Worm (Caenorhabditis elegans) whole organism, L4 larva: ENCODE data around the gene H01G02.3.

Experiments
- F10B5.3 ChIP-seq: sonication (generic microtip); optimal IDR thresholded peaks from 2 replicates; lab custom pipeline; 2016; ENCODE audit warnings: mild to moderate bottlenecking, missing genetic modification characterization, missing compliant biosample characterization
- F26F4.8 ChIP-seq: fragments of 200-800 bp; sonication (Bioruptor generic); conservative IDR thresholded peaks from 2 replicates; pipeline ENCODE4 v1.3.6; 2022; ENCODE audit warnings: missing genetic modification characterization, missing compliant biosample characterization
- F44E2.7 ChIP-seq: fragments of 200-800 bp; sonication (Bioruptor generic); IDR thresholded peaks from 2 replicates; pipeline ENCODE4 v2.1.2; 2022; ENCODE audit warnings: missing genetic modification characterization, missing compliant biosample characterization
- F49E8.2 ChIP-seq: sonication (generic microtip); optimal IDR thresholded peaks from 2 replicates; lab custom pipeline; 2016; ENCODE audit warnings: missing compliant biosample characterization, mild to moderate bottlenecking, missing genetic modification characterization, borderline replicate concordance
- T20F7.1 ChIP-seq: fragments of 200-800 bp; sonication (Bioruptor generic); optimal IDR thresholded peaks from 2 replicates; lab custom pipeline; 2018; ENCODE audit warnings: mild to moderate bottlenecking, missing genetic modification characterization, missing compliant biosample characterization
- Y105C5A.15 ChIP-seq: fragments of 200-800 bp; sonication (Bioruptor generic); IDR thresholded peaks from 2 replicates; pipeline ENCODE4 v1.3.6; 2022; ENCODE audit warnings: missing genetic modification characterization, missing compliant biosample characterization
- Y48G9A.11 ChIP-seq: fragments of 200-800 bp; sonication (Bioruptor generic); IDR thresholded peaks from 2 replicates; pipeline ENCODE4 v1.3.6; 2022; ENCODE audit warnings: missing genetic modification reagents, missing genetic modification characterization, missing compliant biosample characterization
- aha-1 ChIP-seq: fragments of 150-350 bp; peaks from one replicate; lab custom pipeline; 2014; ENCODE audit warnings: missing biosample characterization, missing genetic modification characterization
- aly-2 ChIP-seq: sonication (generic microtip); optimal IDR thresholded peaks from 2 replicates; lab custom pipeline; 2018; ENCODE audit warnings: missing biosample characterization, missing genetic modification characterization
- attf-4 ChIP-seq: sonication (generic microtip); optimal IDR thresholded peaks from 3 replicates; lab custom pipeline; 2017; ENCODE audit warnings: missing biosample characterization, missing genetic modification characterization
- ceh-20 ChIP-seq: fragments of 200-800 bp; sonication (Bioruptor generic); IDR thresholded peaks from 2 replicates; pipeline ENCODE4 v1.3.6; 2022; ENCODE audit warnings: missing genetic modification reagents, missing genetic modification characterization, missing compliant biosample characterization
- ceh-44 ChIP-seq: fragments of 200-800 bp; sonication (Bioruptor generic); IDR thresholded peaks from 2 replicates; pipeline ENCODE4 v1.3.6; 2022; ENCODE audit warnings: missing genetic modification reagents, missing genetic modification characterization, missing compliant biosample characterization
- ceh-62 ChIP-seq: sonication (generic microtip); optimal IDR thresholded peaks from 2 replicates; lab custom pipeline; 2017; ENCODE audit warnings: missing biosample characterization, missing genetic modification characterization
- ceh-82 ChIP-seq: sonication (generic microtip); optimal IDR thresholded peaks from 2 replicates; lab custom pipeline; 2017; ENCODE audit warnings: missing biosample characterization, missing genetic modification characterization
- daf-12 ChIP-seq: fragments of 150-350 bp; optimal IDR thresholded peaks from 2 replicates; lab custom pipeline; 2014; ENCODE audit warnings: missing biosample characterization, missing genetic modification reagents, missing genetic modification characterization
- daf-16 ChIP-seq, 3 experiments: sonication (generic microtip); optimal IDR thresholded peaks; 2 replicates each; lab custom pipeline; 2016 to 2017; ENCODE audit warnings: missing genetic modification characterization in 3 of 3, missing genetic modification reagents in 3 of 3, mild to moderate bottlenecking in 2 of 3, missing compliant biosample characterization in 2 of 3, missing biosample characterization in 1 of 3, moderate library complexity in 1 of 3
- daf-19 ChIP-seq: fragments of 200-800 bp; sonication (Bioruptor generic); conservative IDR thresholded peaks from 2 replicates; pipeline ENCODE4 v1.3.6; 2022; ENCODE audit warnings: missing genetic modification characterization, missing compliant biosample characterization
- daf-8 ChIP-seq: fragments of 200-800 bp; sonication (Bioruptor generic); IDR thresholded peaks from 2 replicates; pipeline ENCODE4 v1.3.6; 2022; ENCODE audit warnings: missing genetic modification characterization, missing compliant biosample characterization
- duxl-1 ChIP-seq: sonication (generic microtip); optimal IDR thresholded peaks from 2 replicates; lab custom pipeline; 2016; ENCODE audit warnings: mild to moderate bottlenecking, missing genetic modification characterization, moderate library complexity, missing compliant biosample characterization; ENCODE audit not compliant: poor library complexity
- dve-1 ChIP-seq: sonication (generic microtip); optimal IDR thresholded peaks from 2 replicates; lab custom pipeline; 2017; ENCODE audit warnings: antibody characterized with exemption, mild to moderate bottlenecking, missing genetic modification characterization, missing compliant biosample characterization; ENCODE audit not compliant: insufficient read depth
- egl-27 ChIP-seq: sonication (generic microtip); optimal IDR thresholded peaks from 3 replicates; lab custom pipeline; 2017; ENCODE audit warnings: missing biosample characterization, missing genetic modification reagents, missing genetic modification characterization
- hif-1 ChIP-seq, 2 experiments: sonication (generic microtip); optimal IDR thresholded peaks; 2 replicates each; lab custom pipeline; 2016 to 2017; ENCODE audit warnings: missing compliant biosample characterization in 2 of 2, missing genetic modification characterization in 2 of 2, missing genetic modification reagents in 2 of 2, missing genotype in 2 of 2, mild to moderate bottlenecking in 1 of 2
- hlh-11 ChIP-seq: fragments of 200-800 bp; sonication (Bioruptor generic); optimal IDR thresholded peaks from 2 replicates; lab custom pipeline; 2018; ENCODE audit warnings: mild to moderate bottlenecking, missing genetic modification characterization, missing compliant biosample characterization
- hlh-30 ChIP-seq: sonication (generic microtip); optimal IDR thresholded peaks from 2 replicates; lab custom pipeline; 2017; ENCODE audit warnings: antibody characterized with exemption, mild to moderate bottlenecking, missing genetic modification characterization, missing compliant biosample characterization; ENCODE audit not compliant: insufficient read depth
- lim-7 ChIP-seq: fragments of 200-800 bp; sonication (Bioruptor generic); IDR thresholded peaks from 2 replicates; pipeline ENCODE4 v1.3.6; 2022; ENCODE audit warnings: missing genetic modification characterization, missing compliant biosample characterization
- lin-13 ChIP-seq: fragments of 150-350 bp; optimal IDR thresholded peaks from 2 replicates; lab custom pipeline; 2014; ENCODE audit warnings: missing biosample characterization, missing genetic modification reagents, missing genetic modification characterization
- lin-38 ChIP-seq: fragments of 200-800 bp; sonication (Bioruptor generic); IDR thresholded peaks from 2 replicates; pipeline ENCODE4 v1.3.6; 2022; ENCODE audit warnings: missing genetic modification reagents, missing genetic modification characterization, missing compliant biosample characterization
- lin-39 ChIP-seq: fragments of 150-350 bp; optimal IDR thresholded peaks from 2 replicates; lab custom pipeline; 2014; ENCODE audit warnings: missing biosample characterization, missing genetic modification reagents, missing genetic modification characterization
- mxl-3 ChIP-seq: fragments of 200-800 bp; sonication (Bioruptor generic); optimal IDR thresholded peaks from 2 replicates; lab custom pipeline; 2018; ENCODE audit warnings: mild to moderate bottlenecking, missing genetic modification characterization, missing compliant biosample characterization
- nhr-28 ChIP-seq: fragments of 150-350 bp; optimal IDR thresholded peaks from 2 replicates; lab custom pipeline; 2014; ENCODE audit warnings: missing biosample characterization, missing genetic modification characterization
- nhr-41 ChIP-seq: fragments of 200-800 bp; sonication (Bioruptor generic); IDR thresholded peaks from 2 replicates; pipeline ENCODE4 v1.3.6; 2022; ENCODE audit warnings: missing genetic modification reagents, missing genetic modification characterization, missing compliant biosample characterization
- php-3 ChIP-seq: fragments of 200-800 bp; sonication (Bioruptor generic); IDR thresholded peaks from 2 replicates; pipeline ENCODE4 v1.3.6; 2022; ENCODE audit warnings: missing genetic modification reagents, missing genetic modification characterization, missing compliant biosample characterization
- pqm-1 ChIP-seq: sonication (generic microtip); optimal IDR thresholded peaks from 2 replicates; lab custom pipeline; 2017; ENCODE audit warnings: missing biosample characterization, missing genetic modification characterization
- skn-1 ChIP-seq: fragments of 150-350 bp; optimal IDR thresholded peaks from 2 replicates; lab custom pipeline; 2014; ENCODE audit warnings: missing biosample characterization, missing genetic modification characterization
- tag-97 ChIP-seq: fragments of 200-800 bp; sonication (Bioruptor generic); IDR thresholded peaks from 2 replicates; pipeline ENCODE4 v1.3.6; 2022; ENCODE audit warnings: missing genetic modification characterization, missing compliant biosample characterization
- tra-1 ChIP-seq: fragments of 200-800 bp; sonication (Bioruptor generic); IDR thresholded peaks from 2 replicates; pipeline ENCODE4 v1.3.6; 2022; ENCODE audit warnings: missing genetic modification reagents, missing genetic modification characterization, missing compliant biosample characterization
- unc-39 ChIP-seq: sonication (generic microtip); optimal IDR thresholded peaks from 2 replicates; lab custom pipeline; 2017; ENCODE audit warnings: missing biosample characterization, missing genetic modification characterization
- unc-62 ChIP-seq, 3 experiments: fragments of 150-350 bp in 1 of 3; sonication (generic microtip); optimal IDR thresholded peaks in 2 of 3; peaks in 1 of 3; 1 replicate in 1 of 3; 2 replicates in 2 of 3; lab custom pipeline; 2014 to 2017; ENCODE audit warnings: missing biosample characterization in 3 of 3, missing genetic modification characterization in 3 of 3, missing genetic modification reagents in 3 of 3, missing genotype in 1 of 3
- zag-1 ChIP-seq: fragments of 150-350 bp; optimal IDR thresholded peaks from 2 replicates; lab custom pipeline; 2014; ENCODE audit warnings: missing biosample characterization, missing genetic modification characterization
- zip-2 ChIP-seq: fragments of 150-350 bp; optimal IDR thresholded peaks from 2 replicates; lab custom pipeline; 2014; ENCODE audit warnings: missing biosample characterization, missing genetic modification characterization
- ztf-7 ChIP-seq: fragments of 150-350 bp; optimal IDR thresholded peaks from 2 replicates; lab custom pipeline; 2014; ENCODE audit warnings: missing biosample characterization, missing genetic modification characterization

H01G02.3 gene

ce11 chrIV:11809708-11810114 is 17.3 kb upstream of the H01G02.3 start (continued):
- TF ChIP-seq lin-39 (tag; lab: Kevin White, UChicago) (no peak), pqm-1 (tag; lab: Kevin White, UChicago) (no peak), Y48G9A.11 (GFP tag; lab: Robert Waterston, UW) (no peak), ceh-82 (tag; lab: Kevin White, UChicago) (no peak), ceh-62 (no peak), F44E2.7 (GFP tag; lab: Robert Waterston, UW) (no peak), daf-8 (GFP tag; lab: Robert Waterston, UW) (no peak)
- TF ChIP-seq, all 104 proteins: peak for 31

DNA sequence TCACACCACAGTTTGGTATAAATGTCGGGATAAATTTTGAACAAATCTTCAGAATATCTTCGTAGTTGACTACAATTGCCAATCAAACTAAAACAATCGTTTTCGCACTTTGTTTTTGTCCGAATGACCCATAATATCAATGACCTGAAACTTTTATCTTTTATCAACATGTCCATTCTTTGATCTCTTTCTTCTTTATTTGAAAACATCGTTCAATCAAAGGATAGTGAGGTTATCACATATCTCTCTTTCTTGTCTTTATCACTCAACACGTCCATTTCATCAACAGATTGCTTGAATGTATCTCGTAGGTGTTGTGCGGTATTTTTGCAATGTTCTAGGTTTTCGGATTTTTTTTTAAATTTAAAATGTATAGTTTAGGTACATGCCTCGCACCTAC is 16.7 kb upstream of the H01G02.3 start:
- TF ChIP-seq daf-16 (GFP tag; optimal IDR thresholded peaks at IDR 0.05; lab: Kevin White, UChicago) (peak in 1 of 2 experiments; percentile 0), daf-16 (tag; optimal IDR thresholded peaks at IDR 0.05; lab: Kevin White, UChicago) (no peak), hif-1 (tag; optimal IDR thresholded peaks at IDR 0.05; lab: Kevin White, UChicago) (no peak), hlh-30 (tag; lab: Kevin White, UChicago) (peak; percentile 12), nhr-28 (tag; lab: Kevin White, UChicago) (peak; percentile 75)

DNA sequence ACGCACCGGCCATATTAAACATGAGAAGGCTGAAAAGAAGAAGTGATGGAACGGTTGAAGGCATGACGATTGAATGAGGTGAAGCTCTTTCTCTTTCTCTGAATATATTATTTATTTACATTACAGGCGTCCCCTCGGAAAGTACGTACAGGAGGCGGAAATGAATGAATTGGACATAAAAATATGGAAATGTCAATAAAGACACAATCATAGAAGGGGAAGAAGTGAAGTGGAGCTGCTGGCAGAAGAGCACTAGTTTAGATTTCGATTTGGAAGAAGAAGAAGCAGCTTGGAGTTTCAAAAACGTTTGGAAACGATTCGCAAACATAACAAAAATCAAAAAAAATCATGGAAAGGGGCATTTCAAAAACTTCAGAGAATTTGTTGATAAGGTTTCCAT is 11.7 kb upstream of the H01G02.3 start, which contains the start of gene H01G02.1:
Gene H01G02.1 (minus strand): TSS at position 101 of the 400 bp plus-strand sequence.
- TF ChIP-seq daf-12 (tag; lab: Kevin White, UChicago) (no peak), zip-2 (no peak), hlh-11 (no peak), ceh-44 (GFP tag; lab: Robert Waterston, UW) (no peak), dve-1 (tag; lab: Kevin White, UChicago) (no peak)

- TF ChIP-seq lin-38 = no peak
- TF ChIP-seq, all 104 proteins: peak for 0
Measured at ce11 chrIV:11803044-11803443, 10.6 kb upstream of the H01G02.3 start, which contains the start of gene H01G02.4. Gene H01G02.4 (minus strand): TSS chrIV:11803144.

DNA sequence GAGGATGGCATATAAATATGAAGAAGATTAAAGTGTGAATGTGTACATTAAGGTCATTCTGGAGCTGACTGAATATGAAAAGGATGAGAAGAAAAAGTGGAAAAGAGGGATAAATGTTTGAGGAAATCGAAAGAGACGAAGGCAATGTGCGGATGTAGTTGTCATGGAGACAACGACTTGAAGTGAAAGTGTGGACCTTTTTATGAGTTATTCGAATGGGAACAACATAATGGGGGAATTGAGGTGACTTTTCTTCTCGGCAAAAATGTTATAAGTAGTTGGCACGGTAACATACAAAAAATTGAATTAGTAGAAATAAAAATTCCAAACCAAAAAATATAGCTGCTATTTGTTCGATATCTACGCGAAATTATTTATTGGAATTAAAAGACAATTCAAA is 8.7 kb upstream of the H01G02.3 start, which contains the start of gene dyf-18:
Gene dyf-18 (minus strand): TSS at position 101 of the 400 bp plus-strand sequence.
- no peak for TF ChIP-seq hlh-11
- TF ChIP-seq F49E8.2 = no peak
- no peak for TF ChIP-seq attf-4 (tag; lab: Kevin White, UChicago)
- TF ChIP-seq egl-27 (tag; lab: Kevin White, UChicago) = no peak
- TF ChIP-seq skn-1 = no peak
- no peak for TF ChIP-seq aly-2 (tag; lab: Kevin White, UChicago)
- TF ChIP-seq tra-1 (GFP tag; lab: Robert Waterston, UW) = no peak
- TF ChIP-seq lin-38 = no peak
- no peak for TF ChIP-seq zag-1 (tag; lab: Kevin White, UChicago)
- TF ChIP-seq Y48G9A.11 (GFP tag; lab: Robert Waterston, UW) = no peak
- TF ChIP-seq unc-39 (tag; lab: Kevin White, UChicago) = no peak
- no peak for TF ChIP-seq lin-13 (GFP tag; lab: Kevin White, UChicago)
- TF ChIP-seq, all 104 proteins: peak for 0

DNA sequence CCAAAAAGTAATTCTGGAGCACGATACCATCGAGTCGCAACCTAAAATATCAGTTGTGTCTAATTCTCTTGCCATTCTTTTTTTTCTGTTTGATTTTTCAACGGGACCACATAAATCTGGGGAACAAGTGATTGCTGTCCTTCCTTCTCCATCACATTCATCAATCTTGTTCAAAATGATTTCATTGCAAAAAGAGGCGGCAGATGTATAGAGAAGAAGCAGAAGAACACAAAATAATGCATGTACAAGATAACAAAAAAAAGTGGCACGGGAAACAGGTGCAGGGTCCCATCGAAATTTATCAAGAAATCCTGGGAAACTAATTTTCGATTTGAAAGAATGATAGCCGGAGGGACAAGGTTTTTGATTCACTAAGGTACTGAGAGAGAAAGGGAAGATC is 6.8 kb upstream of the H01G02.3 start:
- TF ChIP-seq aha-1 (tag; lab: Kevin White, UChicago) (peak; percentile 61), F10B5.3 (no peak), mxl-3 (GFP tag; lab: Kevin White, UChicago) (no peak), zag-1 (tag; lab: Kevin White, UChicago) (no peak), lim-7 (no peak), T20F7.1 (GFP tag; lab: Kevin White, UChicago) (no peak), ceh-82 (tag; lab: Kevin White, UChicago) (no peak), F49E8.2 (no peak), duxl-1 (no peak), daf-19 (no peak), ceh-20 (peak; percentile 53; the same call in 1 of the 2 replicates), tag-97 (no peak), nhr-41 (GFP tag; lab: Robert Waterston, UW) (no peak), ztf-7 (no peak), php-3 (GFP tag; lab: Robert Waterston, UW) (no peak), lin-38 (no peak), Y105C5A.15 (no peak), unc-62 (GFP tag; optimal IDR thresholded peaks at IDR 0.05 in 1 of 2; lab: Kevin White, UChicago) (peak in 1 of 2 experiments; percentile 82), unc-62 (tag; optimal IDR thresholded peaks at IDR 0.05; lab: Kevin White, UChicago) (no peak), F26F4.8 (GFP tag; lab: Robert Waterston, UW) (no peak)
- TF ChIP-seq, all 104 proteins: peak for 3
